Fruit fly (Drosophila melanogaster) whole organism, embryonic: ENCODE results near the gene CG7408.
A peak's percentile ranks its signal among the peaks of the same experiment; 100 is the strongest.

Experiments used
- Adf1 ChIP-seq: fragments of 200-800 bp; sonication (Bioruptor generic); IDR thresholded peaks from 2 replicates; pipeline ENCODE4 v1.3.6; 2022; ENCODE audit warnings: missing biosample characterization, missing genetic modification characterization
- B-H2 ChIP-seq: fragments of 200-800 bp; sonication (Bioruptor generic); optimal IDR thresholded peaks from 2 replicates; lab custom pipeline; 2018; ENCODE audit warnings: missing biosample characterization, mild to moderate bottlenecking, missing genetic modification characterization
- CG10267 ChIP-seq: fragments of 200-800 bp; sonication (Bioruptor generic); optimal IDR thresholded peaks from 2 replicates; lab custom pipeline; 2018; ENCODE audit warnings: missing biosample characterization, mild to moderate bottlenecking, missing genetic modification characterization, moderate library complexity
- CG10462 ChIP-seq: fragments of 200-800 bp; sonication (Bioruptor generic); optimal IDR thresholded peaks from 2 replicates; lab custom pipeline; 2016; ENCODE audit warnings: missing biosample characterization, missing genetic modification characterization
- CG12769 ChIP-seq: fragments of 200-800 bp; sonication (Bioruptor generic); optimal IDR thresholded peaks from 2 replicates; lab custom pipeline; 2019; ENCODE audit warnings: missing biosample characterization, mild to moderate bottlenecking, missing genetic modification characterization, moderate library complexity
- CG13296 ChIP-seq: fragments of 200-800 bp; sonication (Bioruptor generic); optimal IDR thresholded peaks from 3 replicates; lab custom pipeline; 2018; ENCODE audit warnings: missing biosample characterization, mild to moderate bottlenecking, missing genetic modification characterization
- CG13424 ChIP-seq: fragments of 200-800 bp; sonication (Bioruptor generic); optimal IDR thresholded peaks from 2 replicates; lab custom pipeline; 2019; ENCODE audit warnings: missing biosample characterization, mild to moderate bottlenecking, missing genetic modification characterization, moderate library complexity
- CG14014 ChIP-seq: fragments of 200-800 bp; sonication (Bioruptor generic); IDR thresholded peaks from 2 replicates; pipeline ENCODE4 v1.3.6; 2022; ENCODE audit warnings: missing biosample characterization, missing genetic modification characterization
- CG14667 ChIP-seq: fragments of 200-800 bp; sonication (Bioruptor generic); IDR thresholded peaks from 2 replicates; pipeline ENCODE4 v1.3.6; 2022; ENCODE audit warnings: missing biosample characterization, missing genetic modification characterization
- CG14860 ChIP-seq: fragments of 200-800 bp; sonication (Bioruptor generic); IDR thresholded peaks from 3 replicates; pipeline ENCODE4 v1.3.6; 2022; ENCODE audit warnings: missing biosample characterization, missing genetic modification characterization; ENCODE audit not compliant: partially characterized antibody
- CG15073 ChIP-seq: fragments of 200-800 bp; sonication (Bioruptor generic); optimal IDR thresholded peaks from 2 replicates; lab custom pipeline; 2016; ENCODE audit warnings: missing biosample characterization, missing genetic modification characterization
- CG1647 ChIP-seq: fragments of 200-800 bp; sonication (Bioruptor generic); optimal IDR thresholded peaks from 3 replicates; lab custom pipeline; 2016; ENCODE audit warnings: missing biosample characterization, missing genetic modification characterization
- CG16813 ChIP-seq: fragments of 200-800 bp; sonication (Bioruptor generic); IDR thresholded peaks from 3 replicates; pipeline ENCODE4 v1.3.6; 2022; ENCODE audit warnings: missing biosample characterization, missing genetic modification characterization; ENCODE audit not compliant: partially characterized antibody
- CG17328 ChIP-seq: fragments of 200-800 bp; sonication (Bioruptor generic); IDR thresholded peaks from 2 replicates; pipeline ENCODE4 v1.3.6; 2022; ENCODE audit warnings: missing biosample characterization, missing genetic modification characterization
- CG18262 ChIP-seq: fragments of 200-800 bp; optimal IDR thresholded peaks from 3 replicates; lab custom pipeline; 2019; ENCODE audit warnings: missing biosample characterization, mild to moderate bottlenecking, missing genetic modification characterization, moderate library complexity
- CG3163 ChIP-seq: fragments of 200-800 bp; sonication (Bioruptor generic); optimal IDR thresholded peaks from 3 replicates; lab custom pipeline; 2016; ENCODE audit warnings: missing biosample characterization, missing genetic modification characterization
- CG32532 ChIP-seq: fragments of 200-800 bp; sonication (Bioruptor generic); IDR thresholded peaks from 2 replicates; pipeline ENCODE4 v1.3.6; 2022; ENCODE audit warnings: missing biosample characterization, missing genetic modification characterization
- CG3281 ChIP-seq: fragments of 200-800 bp; sonication (Bioruptor generic); optimal IDR thresholded peaks from 3 replicates; lab custom pipeline; 2017; ENCODE audit warnings: missing biosample characterization, mild to moderate bottlenecking, missing genetic modification characterization
- CG4820 ChIP-seq: fragments of 200-800 bp; sonication (Bioruptor generic); optimal IDR thresholded peaks from 3 replicates; lab custom pipeline; 2016; ENCODE audit warnings: missing biosample characterization, missing genetic modification characterization
- CG8290 ChIP-seq, 3 experiments: fragments of 200-800 bp; sonication (Bioruptor generic); optimal IDR thresholded peaks; 2 replicates each; lab custom pipeline; 2016 to 2019; ENCODE audit warnings: missing biosample characterization in 3 of 3, missing genetic modification characterization in 3 of 3, mild to moderate bottlenecking in 2 of 3, moderate library complexity in 1 of 3
- CG9932 ChIP-seq: fragments of 200-800 bp; sonication (Bioruptor generic); IDR thresholded peaks from 2 replicates; pipeline ENCODE4 v1.3.6; 2022; ENCODE audit warnings: missing biosample characterization, missing genetic modification characterization
- Deaf1 ChIP-seq: fragments of 200-800 bp; optimal IDR thresholded peaks from 3 replicates; lab custom pipeline; 2019; ENCODE audit warnings: missing biosample characterization, mild to moderate bottlenecking, missing genetic modification characterization, moderate library complexity
- Doc2 ChIP-seq: fragments of 200-800 bp; sonication (Bioruptor generic); IDR thresholded peaks from 2 replicates; pipeline ENCODE4 v1.3.6; 2022; ENCODE audit warnings: missing biosample characterization, missing genetic modification characterization
- E2f1 ChIP-seq: fragments of 200-800 bp; sonication (Bioruptor generic); IDR thresholded peaks from 2 replicates; pipeline ENCODE4 v1.3.6; 2022; ENCODE audit warnings: missing biosample characterization, missing genetic modification characterization
- Ets65A ChIP-seq: fragments of 200-800 bp; sonication (Bioruptor generic); peaks from one replicate; lab custom pipeline; 2016; ENCODE audit warnings: missing biosample characterization, missing genetic modification characterization
- Med ChIP-seq: fragments of 200-800 bp; sonication (Bioruptor generic); peaks from one replicate; lab custom pipeline; 2016; ENCODE audit warnings: missing biosample characterization, missing genetic modification characterization, mild to moderate bottlenecking, inconsistent platforms, moderate library complexity
- Sox100B ChIP-seq: fragments of 200-800 bp; sonication (Bioruptor generic); optimal IDR thresholded peaks from 3 replicates; lab custom pipeline; 2018; ENCODE audit warnings: missing biosample characterization, mild to moderate bottlenecking, missing genetic modification characterization
- bbx ChIP-seq: fragments of 200-800 bp; sonication (Bioruptor generic); IDR thresholded peaks from 2 replicates; pipeline ENCODE4 v1.3.6; 2022; ENCODE audit warnings: missing biosample characterization, missing genetic modification characterization; ENCODE audit not compliant: partially characterized antibody
- bsh ChIP-seq, 2 experiments: fragments of 200-800 bp; sonication (Bioruptor generic); optimal IDR thresholded peaks; 2 replicates each; lab custom pipeline; 2017 to 2018; ENCODE audit warnings: mild to moderate bottlenecking in 2 of 2, missing biosample characterization in 2 of 2, missing genetic modification characterization in 2 of 2, moderate library complexity in 1 of 2
- caup ChIP-seq: fragments of 200-800 bp; sonication (Bioruptor generic); optimal IDR thresholded peaks from 3 replicates; lab custom pipeline; 2017; ENCODE audit warnings: missing biosample characterization, mild to moderate bottlenecking, missing genetic modification characterization, moderate library complexity; ENCODE audit not compliant: severe bottlenecking
- crol ChIP-seq: fragments of 200-800 bp; sonication (Bioruptor generic); IDR thresholded peaks from 2 replicates; pipeline ENCODE4 v1.3.6; 2022; ENCODE audit warnings: missing biosample characterization, missing genetic modification characterization
- dpn ChIP-seq, 2 experiments: fragments of 200-800 bp; sonication (Bioruptor generic); optimal IDR thresholded peaks; 3 replicates each; lab custom pipeline; 2016; ENCODE audit warnings: missing biosample characterization in 2 of 2, missing genetic modification characterization in 2 of 2
- ftz-f1 ChIP-seq: fragments of 200-800 bp; sonication (Bioruptor generic); optimal IDR thresholded peaks from 2 replicates; lab custom pipeline; 2016; ENCODE audit warnings: missing biosample characterization, missing genetic modification characterization
- gfzf ChIP-seq: fragments of 200-800 bp; sonication (Bioruptor generic); optimal IDR thresholded peaks from 2 replicates; lab custom pipeline; 2016; ENCODE audit warnings: missing biosample characterization, mild to moderate bottlenecking, missing genetic modification characterization, moderate library complexity
- grn ChIP-seq: fragments of 200-800 bp; sonication (Bioruptor generic); optimal IDR thresholded peaks from 3 replicates; lab custom pipeline; 2017; ENCODE audit warnings: missing biosample characterization, missing genetic modification characterization
- lbe ChIP-seq: fragments of 200-800 bp; sonication (Bioruptor generic); optimal IDR thresholded peaks from 2 replicates; lab custom pipeline; 2016; ENCODE audit warnings: missing biosample characterization, mild to moderate bottlenecking, missing genetic modification characterization
- nom ChIP-seq: fragments of 200-800 bp; sonication (Bioruptor generic); optimal IDR thresholded peaks from 2 replicates; lab custom pipeline; 2017; ENCODE audit warnings: missing biosample characterization, missing genetic modification characterization, mild to moderate bottlenecking, moderate library complexity, missing genetic modification reagents
- p53 ChIP-seq: fragments of 200-800 bp; sonication (Bioruptor generic); optimal IDR thresholded peaks from 2 replicates; lab custom pipeline; 2016; ENCODE audit warnings: missing biosample characterization, missing genetic modification characterization
- pnt ChIP-seq: fragments of 200-800 bp; sonication (Bioruptor generic); optimal IDR thresholded peaks from 3 replicates; lab custom pipeline; 2016; ENCODE audit warnings: missing biosample characterization, missing genetic modification characterization
- ranshi ChIP-seq: fragments of 200-800 bp; sonication (Bioruptor generic); IDR thresholded peaks from 2 replicates; pipeline ENCODE4 v1.3.6; 2022; ENCODE audit warnings: missing biosample characterization, missing genetic modification characterization
- rib ChIP-seq: fragments of 200-800 bp; sonication (Bioruptor generic); IDR thresholded peaks from 2 replicates; pipeline ENCODE4 v1.3.6; 2022; ENCODE audit warnings: missing biosample characterization, missing genetic modification characterization
- shn ChIP-seq: fragments of 200-800 bp; sonication (Bioruptor generic); optimal IDR thresholded peaks from 3 replicates; lab custom pipeline; 2016; ENCODE audit warnings: missing biosample characterization, missing genetic modification characterization
- so ChIP-seq: fragments of 200-800 bp; sonication (Bioruptor generic); IDR thresholded peaks from 3 replicates; pipeline ENCODE4 v1.3.6; 2022; ENCODE audit warnings: missing biosample characterization, missing genetic modification characterization
- sug ChIP-seq: fragments of 200-800 bp; optimal IDR thresholded peaks from 2 replicates; lab custom pipeline; 2019; ENCODE audit warnings: missing biosample characterization, mild to moderate bottlenecking, missing genetic modification characterization, moderate library complexity
- tgo ChIP-seq: fragments of 200-800 bp; sonication (Bioruptor generic); IDR thresholded peaks from 3 replicates; pipeline ENCODE4 v1.3.6; 2022; ENCODE audit warnings: missing biosample characterization, missing genetic modification characterization
- toy ChIP-seq: fragments of 200-800 bp; sonication (Bioruptor generic); IDR thresholded peaks from 2 replicates; pipeline ENCODE4 v1.3.6; 2022; ENCODE audit warnings: missing biosample characterization, missing genetic modification characterization
- unc-4 ChIP-seq: fragments of 200-800 bp; sonication (Bioruptor generic); IDR thresholded peaks from 2 replicates; pipeline ENCODE4 v1.3.6; 2022; ENCODE audit warnings: missing biosample characterization, missing genetic modification characterization; ENCODE audit not compliant: partially characterized antibody
- wek ChIP-seq: fragments of 200-800 bp; sonication (Bioruptor generic); optimal IDR thresholded peaks from 3 replicates; lab custom pipeline; 2018; ENCODE audit warnings: missing biosample characterization, mild to moderate bottlenecking, missing genetic modification characterization, moderate library complexity

The CG7408 gene

DNA sequence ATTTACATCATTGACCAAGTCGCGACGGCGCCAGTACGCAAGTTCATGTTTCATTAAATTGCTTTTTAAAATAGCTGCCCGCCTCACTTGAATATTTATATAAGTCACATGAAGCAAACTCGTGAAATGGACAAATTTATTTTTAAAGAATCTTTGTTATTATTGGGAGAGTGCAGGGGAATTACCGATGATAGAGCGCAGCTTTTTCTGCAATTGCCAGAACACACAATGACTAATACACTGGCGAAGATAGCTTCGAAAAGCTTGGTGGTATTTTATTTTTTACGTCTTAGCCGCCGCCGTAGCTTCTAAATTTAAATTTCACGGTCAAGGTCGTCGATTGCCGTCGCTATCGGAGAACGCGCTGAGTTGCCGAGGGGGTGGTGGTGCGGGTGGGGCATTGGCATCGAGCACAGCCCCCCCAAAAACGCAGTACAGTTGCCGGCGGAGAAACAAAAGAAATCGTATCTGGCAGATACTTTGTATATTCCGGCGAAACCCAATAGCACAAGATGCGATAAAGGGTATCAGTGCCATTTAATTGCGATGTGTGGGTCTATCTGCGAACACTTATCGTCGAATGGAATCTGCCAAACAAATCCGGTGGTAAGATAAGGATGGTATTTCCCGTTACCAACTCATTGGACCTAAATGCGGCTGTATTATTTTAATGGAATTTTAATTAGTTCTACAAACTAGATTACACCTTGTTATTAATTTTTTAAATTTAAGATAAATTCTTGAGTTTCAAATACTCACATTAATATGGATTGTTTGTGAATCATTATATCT lies 34.3 kb downstream of the CG7408 start (continued):
- TF ChIP-seq grn (peak; percentile 49), CG14860 (GFP tag; lab: Robert Waterston, UW) (0 out of 3 replicates have a peak, but pooled peaks have one; percentile 28), Ets65A (GFP tag; lab: Kevin White, UChicago) (peak; percentile 36), sug (tag; lab: Kevin White, UChicago) (peak; percentile 88), CG12769 (tag; lab: Kevin White, UChicago) (peak; percentile 29), CG13296 (peak; percentile 25), CG8290 (GFP tag; optimal IDR thresholded peaks at IDR 0.05; lab: Kevin White, UChicago) (no peak), CG8290 (tag; optimal IDR thresholded peaks at IDR 0.05; lab: Kevin White, UChicago) (peak in 1 of 2 experiments; percentile 44), shn (GFP tag; lab: Kevin White, UChicago) (no peak), caup (peak; percentile 8), ftz-f1 (GFP tag; lab: Kevin White, UChicago) (peak; percentile 98), CG18262 (no peak), Adf1 (GFP tag; lab: Robert Waterston, UW) (peak; percentile 53; the same call in 1 of the 2 replicates), Med (peak; percentile 61), so (GFP tag; lab: Robert Waterston, UW) (no peak), CG3281 (GFP tag; lab: Kevin White, UChicago) (peak; percentile 14), CG10462 (GFP tag; lab: Kevin White, UChicago) (no peak), ranshi (GFP tag; lab: Robert Waterston, UW) (no peak), rib (GFP tag; lab: Robert Waterston, UW) (peak; percentile 40; the same call in 1 of the 2 replicates), Doc2 (GFP tag; lab: Robert Waterston, UW) (no peak), CG14014 (GFP tag; lab: Robert Waterston, UW) (no peak), crol (GFP tag; lab: Robert Waterston, UW) (peak; percentile 83), B-H2 (GFP tag; lab: Kevin White, UChicago) (peak; percentile 44)

DNA sequence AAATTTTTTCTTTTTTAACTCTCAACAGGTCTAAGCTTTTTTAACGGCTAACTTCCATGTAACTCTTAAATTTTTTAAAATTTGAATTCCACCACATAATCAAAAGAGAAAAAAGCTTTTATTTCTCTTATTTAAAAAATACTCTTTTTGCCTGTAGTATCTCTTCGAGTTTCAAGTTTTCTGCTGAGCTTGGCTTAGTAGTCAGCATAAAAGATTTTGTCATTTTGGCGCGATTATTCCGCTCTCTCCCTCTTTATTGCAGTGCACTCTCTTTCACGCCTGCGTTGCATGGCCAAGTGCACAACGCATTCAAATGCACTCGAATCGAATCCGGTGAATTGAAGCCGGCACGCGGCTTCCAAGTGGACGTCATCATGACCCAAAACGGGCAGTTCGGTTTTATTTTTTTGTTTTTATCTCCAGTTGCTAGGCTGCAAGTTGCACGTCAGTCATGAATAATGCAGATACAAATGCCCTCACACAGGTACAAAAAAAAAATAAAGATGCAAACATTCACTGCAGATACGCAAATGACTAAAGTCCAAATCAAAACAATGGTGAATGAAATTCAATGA lies 35.2 kb downstream of the CG7408 start:
- TF ChIP-seq unc-4 (no peak), CG4820 (GFP tag; lab: Kevin White, UChicago) (no peak), CG3163 (GFP tag; lab: Kevin White, UChicago) (peak; percentile 93), wek (GFP tag; lab: Kevin White, UChicago) (no peak), caup (no peak), pnt (GFP tag; lab: Kevin White, UChicago) (no peak), CG14667 (GFP tag; lab: Robert Waterston, UW) (no peak), nom (GFP tag; lab: Kevin White, UChicago) (peak; percentile 24), CG17328 (GFP tag; lab: Robert Waterston, UW) (no peak), toy (GFP tag; lab: Robert Waterston, UW) (no peak), bbx (GFP tag; lab: Robert Waterston, UW) (no peak), E2f1 (GFP tag; lab: Robert Waterston, UW) (no peak), p53 (GFP tag; lab: Kevin White, UChicago) (no peak), CG10267 (tag; lab: Kevin White, UChicago) (no peak), lbe (GFP tag; lab: Kevin White, UChicago) (peak; percentile 16), CG16813 (GFP tag; lab: Robert Waterston, UW) (no peak), CG15073 (GFP tag; lab: Kevin White, UChicago) (no peak), CG13424 (no peak), bsh (GFP tag; optimal IDR thresholded peaks at IDR 0.05; lab: Kevin White, UChicago) (peak in 1 of 2 experiments; percentile 44), Deaf1 (tag; lab: Kevin White, UChicago) (no peak), gfzf (GFP tag; lab: Kevin White, UChicago) (no peak), CG1647 (no peak), CG9932 (no peak), CG32532 (GFP tag; lab: Robert Waterston, UW) (no peak), dpn (GFP tag; optimal IDR thresholded peaks at IDR 0.05; lab: Kevin White, UChicago) (no peak), tgo (GFP tag; lab: Robert Waterston, UW) (no peak), Sox100B (no peak)
